Worm (Caenorhabditis elegans): ENCODE data around the gene T05A7.6.

The T05A7.6 gene

ce11 chrII:4672584-4673110 is 1.1 kb upstream of the T05A7.6 start, which contains the start of the genes clec-140 and hmg-11:
clec-140 (plus strand) TSS chrII:4673060.
hmg-11 (plus strand) TSS chrII:4673085.
- TF ChIP-seq egl-5 (tag; optimal IDR thresholded peaks at IDR 0.05) (peak; percentile 24), sea-2 (GFP tag; optimal IDR thresholded peaks at IDR 0.05) (no peak), lsy-12 (tag; optimal IDR thresholded peaks at IDR 0.05) (peak; percentile 8), pqm-1 (tag; optimal IDR thresholded peaks at IDR 0.05) (peak; percentile 33), ceh-28 (tag; optimal IDR thresholded peaks at IDR 0.05) (no peak), nhr-43 (tag; optimal IDR thresholded peaks at IDR 0.05; ENCODE audit: poor library complexity, severe bottlenecking) (no peak), R02D3.7 (tag; optimal IDR thresholded peaks at IDR 0.05) (no peak), fkh-10 (GFP tag; optimal IDR thresholded peaks at IDR 0.05) (no peak), unc-39 (tag; optimal IDR thresholded peaks at IDR 0.05) (no peak), nhr-12 (tag; optimal IDR thresholded peaks at IDR 0.05) (no peak), lin-39 (tag; optimal IDR thresholded peaks at IDR 0.05) (peak; percentile 90), ama-1 (optimal IDR thresholded peaks at IDR 0.05) (no peak), elt-2 (tag; optimal IDR thresholded peaks at IDR 0.05) (peak; percentile 46), nhr-76 (tag; optimal IDR thresholded peaks at IDR 0.05) (no peak), nfya-1 (tag; optimal IDR thresholded peaks at IDR 0.05; ENCODE audit: insufficient read depth) (peak; percentile 72), mml-1 (tag; optimal IDR thresholded peaks at IDR 0.05) (no peak), ceh-9 (tag; optimal IDR thresholded peaks at IDR 0.05) (no peak), aly-2 (tag; optimal IDR thresholded peaks at IDR 0.05) (no peak), jun-1 (tag; optimal IDR thresholded peaks at IDR 0.05) (peak; percentile 45), nhr-23 (tag; optimal IDR thresholded peaks at IDR 0.05) (peak; percentile 41), elt-3 (tag; optimal IDR thresholded peaks at IDR 0.05) (no peak), daf-12 (tag; optimal IDR thresholded peaks at IDR 0.05) (no peak), ztf-11 (tag; optimal IDR thresholded peaks at IDR 0.05) (no peak), nhr-28 (tag; optimal IDR thresholded peaks at IDR 0.05) (no peak), eor-1 (tag; optimal IDR thresholded peaks at IDR 0.05) (no peak), unc-62 (GFP tag; optimal IDR thresholded peaks at IDR 0.05) (no peak), elt-1 (tag; optimal IDR thresholded peaks at IDR 0.05) (no peak), nhr-67 (tag; optimal IDR thresholded peaks at IDR 0.05) (no peak), ceh-16 (tag; optimal IDR thresholded peaks at IDR 0.05) (no peak), skn-1 (tag; optimal IDR thresholded peaks at IDR 0.05) (no peak), ZK546.5 (tag; optimal IDR thresholded peaks at IDR 0.05) (no peak), nhr-237 (tag; optimal IDR thresholded peaks at IDR 0.05) (no peak), nhr-25 (tag; optimal IDR thresholded peaks at IDR 0.05) (peak; percentile 51), mdl-1 (tag; optimal IDR thresholded peaks at IDR 0.05) (no peak), fkh-2 (tag; optimal IDR thresholded peaks at IDR 0.05) (no peak), lin-15B (tag; optimal IDR thresholded peaks at IDR 0.05) (peak; percentile 71), snpc-4 (tag; optimal IDR thresholded peaks at IDR 0.05) (peak; percentile 43), fos-1 (tag; optimal IDR thresholded peaks at IDR 0.05) (peak; percentile 9), zag-1 (tag; optimal IDR thresholded peaks at IDR 0.05) (no peak), hmg-11 (tag; optimal IDR thresholded peaks at IDR 0.05) (no peak)

- no peak for TF ChIP-seq skn-1 (tag; optimal IDR thresholded peaks at IDR 0.05)
- no peak for TF ChIP-seq eor-1 (tag; optimal IDR thresholded peaks at IDR 0.05)
- no peak for TF ChIP-seq elt-1 (tag; optimal IDR thresholded peaks at IDR 0.05)
- no peak for TF ChIP-seq mdl-1 (tag; optimal IDR thresholded peaks at IDR 0.05)
- TF ChIP-seq nfya-1 (tag; optimal IDR thresholded peaks at IDR 0.05; ENCODE audit: insufficient read depth), result no peak
- no peak for TF ChIP-seq unc-39 (tag; optimal IDR thresholded peaks at IDR 0.05)
- TF ChIP-seq elt-2 (tag; optimal IDR thresholded peaks at IDR 0.05), result no peak
- TF ChIP-seq nhr-23 (tag; optimal IDR thresholded peaks at IDR 0.05), result no peak
- no peak for TF ChIP-seq ceh-82 (tag; optimal IDR thresholded peaks at IDR 0.05)
- TF ChIP-seq jun-1 (tag; optimal IDR thresholded peaks at IDR 0.05), result no peak
- no peak for TF ChIP-seq R02D3.7 (tag; optimal IDR thresholded peaks at IDR 0.05)
- no peak for TF ChIP-seq pqm-1 (tag; optimal IDR thresholded peaks at IDR 0.05)
- no peak for TF ChIP-seq aly-2 (tag; optimal IDR thresholded peaks at IDR 0.05)
- no peak for TF ChIP-seq nhr-28 (tag; optimal IDR thresholded peaks at IDR 0.05)
- TF ChIP-seq nhr-76 (tag; optimal IDR thresholded peaks at IDR 0.05), result no peak
Observed at ce11 chrII:4667572-4667971, 4.0 kb downstream of the T05A7.6 start, which contains the start of gene fut-5. fut-5 (minus strand) TSS chrII:4667672.
